Worm (Caenorhabditis elegans): ENCODE data around the gene Y70G10A.3.

DNA sequence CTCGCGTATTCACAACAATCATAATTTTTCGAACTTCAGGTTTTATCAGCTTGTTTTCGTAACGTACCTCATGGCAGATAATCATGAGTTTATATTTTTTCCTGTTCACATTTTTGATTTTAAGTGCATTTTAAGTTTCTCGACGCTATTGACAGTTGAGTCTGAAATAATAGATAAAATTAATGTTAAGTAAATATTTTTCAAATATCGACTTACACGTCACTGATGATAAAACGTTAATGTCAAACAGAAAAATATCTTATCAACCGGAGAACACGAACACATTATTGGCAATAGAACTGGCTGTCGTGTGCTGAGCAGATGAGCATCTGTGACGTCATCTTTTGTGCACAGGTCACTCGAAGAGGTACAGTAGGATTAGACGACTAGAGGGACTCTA is 42.1 kb upstream of the Y70G10A.3 start:
- TF ChIP-seq nhr-76 (tag; optimal IDR thresholded peaks at IDR 0.05) = no peak
- no peak for TF ChIP-seq ztf-4 (tag; optimal IDR thresholded peaks at IDR 0.05)
- no peak for TF ChIP-seq tbx-2 (tag; optimal IDR thresholded peaks at IDR 0.05)
- no peak for TF ChIP-seq nhr-20 (tag; optimal IDR thresholded peaks at IDR 0.05)
- TF ChIP-seq fkh-4 (tag; optimal IDR thresholded peaks at IDR 0.05; ENCODE audit: borderline replicate concordance) = no peak
- TF ChIP-seq fos-1 (tag; optimal IDR thresholded peaks at IDR 0.05) = no peak
- no peak for TF ChIP-seq snpc-4 (tag; optimal IDR thresholded peaks at IDR 0.05)
- TF ChIP-seq blmp-1 (tag; optimal IDR thresholded peaks at IDR 0.05) = no peak
- no peak for TF ChIP-seq lin-15B (tag; optimal IDR thresholded peaks at IDR 0.05)
- TF ChIP-seq pqm-1 (tag; optimal IDR thresholded peaks at IDR 0.05) = no peak
- TF ChIP-seq sptf-1 (tag; optimal IDR thresholded peaks at IDR 0.05) = no peak
